Worm (Caenorhabditis elegans) whole organism, young adult: ENCODE data around the gene F01D5.1.

Experiments
- F37B4.10 ChIP-seq: fragments of 200-800 bp; sonication (Bioruptor generic); IDR thresholded peaks from 2 replicates; pipeline ENCODE4 v1.3.6; 2022; ENCODE audit warnings: missing genetic modification characterization, missing compliant biosample characterization
- F49E8.2 ChIP-seq: sonication (generic microtip); optimal IDR thresholded peaks from 3 replicates; lab custom pipeline; 2017; ENCODE audit warnings: missing genetic modification characterization, mild to moderate bottlenecking, missing compliant biosample characterization, antibody characterized with exemption, moderate library complexity; ENCODE audit not compliant: insufficient read depth
- ama-1 ChIP-seq, 3 experiments: fragments of 150-350 bp in 1 of 3; sonication (generic microtip) in 2 of 3; optimal IDR thresholded peaks; 2 replicates each; lab custom pipeline; 2014 to 2018; ENCODE audit warnings: missing biosample characterization in 2 of 3, missing genetic modification characterization in 2 of 3, missing genetic modification reagents in 2 of 3
- hrde-1 ChIP-seq: sonication (generic microtip); optimal IDR thresholded peaks from 2 replicates; lab custom pipeline; 2016; ENCODE audit warnings: missing genetic modification characterization, mild to moderate bottlenecking, missing compliant biosample characterization, moderate library complexity, missing genotype, missing genetic modification reagents, borderline replicate concordance
- mel-28 ChIP-seq: sonication (generic microtip); optimal IDR thresholded peaks from 2 replicates; lab custom pipeline; 2016; ENCODE audit warnings: borderline replicate concordance, mild to moderate bottlenecking, missing genetic modification characterization, missing compliant biosample characterization
- nfya-1 ChIP-seq: sonication (generic microtip); optimal IDR thresholded peaks from 2 replicates; lab custom pipeline; 2017; ENCODE audit warnings: antibody characterized with exemption, missing compliant biosample characterization, missing genetic modification characterization, borderline replicate concordance; ENCODE audit not compliant: insufficient read depth
- unc-130 ChIP-seq: sonication (generic microtip); optimal IDR thresholded peaks from 2 replicates; lab custom pipeline; 2016; ENCODE audit warnings: missing genetic modification reagents, missing genetic modification characterization, missing compliant biosample characterization

ce11 chrII:14042836-14043604, 45.6 kb upstream of the F01D5.1 start:
- TF ChIP-seq unc-130, result no peak
- no peak for TF ChIP-seq F37B4.10 (GFP tag; lab: Robert Waterston, UW)
- no peak for TF ChIP-seq F49E8.2 (tag; lab: Kevin White, UChicago)
- TF ChIP-seq hrde-1 (tag; lab: Kevin White, UChicago), result no peak
- TF ChIP-seq nfya-1, result no peak
- TF ChIP-seq mel-28 (tag; lab: Kevin White, UChicago), result no peak
- no peak for TF ChIP-seq ama-1 (optimal IDR thresholded peaks at IDR 0.05; lab: Kevin White, UChicago)
- no peak for TF ChIP-seq ama-1 (GFP tag; optimal IDR thresholded peaks at IDR 0.05; lab: Kevin White, UChicago)
